Worm (Caenorhabditis elegans) whole organism, mixed stage, embryonic: ENCODE data around the gene ech-6.

Experiments used
- M03D4.4 ChIP-seq: sonication (generic microtip); optimal IDR thresholded peaks from 2 replicates; lab custom pipeline; 2017; ENCODE audit warnings: mild to moderate bottlenecking, missing genetic modification characterization, missing compliant biosample characterization
- bed-3 ChIP-seq: fragments of 200-800 bp; sonication (Bioruptor generic); optimal IDR thresholded peaks from 3 replicates; lab custom pipeline; 2018; ENCODE audit warnings: mild to moderate bottlenecking, missing genetic modification characterization, moderate library complexity, missing compliant biosample characterization
- blmp-1 ChIP-seq: fragments of 150-350 bp; optimal IDR thresholded peaks from 2 replicates; lab custom pipeline; 2014; ENCODE audit warnings: missing biosample characterization, missing genetic modification characterization
- ceh-83 ChIP-seq: fragments of 200-800 bp; sonication (Bioruptor generic); optimal IDR thresholded peaks from 2 replicates; lab custom pipeline; 2018; ENCODE audit warnings: mild to moderate bottlenecking, missing genetic modification characterization, missing compliant biosample characterization
- ces-1 ChIP-seq: fragments of 150-350 bp; optimal IDR thresholded peaks from 2 replicates; lab custom pipeline; 2014; ENCODE audit warnings: missing biosample characterization, missing genetic modification reagents, missing genetic modification characterization
- cnd-1 ChIP-seq: fragments of 200-800 bp; sonication (Bioruptor generic); optimal IDR thresholded peaks from 2 replicates; lab custom pipeline; 2018; ENCODE audit warnings: mild to moderate bottlenecking, missing genetic modification characterization, missing compliant biosample characterization
- drap-1 ChIP-seq: fragments of 200-800 bp; sonication (Bioruptor generic); optimal IDR thresholded peaks from 3 replicates; lab custom pipeline; 2018; ENCODE audit warnings: mild to moderate bottlenecking, missing genetic modification characterization, missing compliant biosample characterization
- ham-2 ChIP-seq: fragments of 200-800 bp; sonication (Bioruptor generic); optimal IDR thresholded peaks from 2 replicates; lab custom pipeline; 2018; ENCODE audit warnings: mild to moderate bottlenecking, missing genetic modification characterization, missing compliant biosample characterization
- hlh-1 ChIP-seq: fragments of 150-350 bp; optimal IDR thresholded peaks from 2 replicates; lab custom pipeline; 2014; ENCODE audit warnings: missing biosample characterization, missing genetic modification reagents, missing genetic modification characterization
- lin-13 ChIP-seq: fragments of 150-350 bp; optimal IDR thresholded peaks from 2 replicates; lab custom pipeline; 2014; ENCODE audit warnings: missing biosample characterization, missing genetic modification characterization
- lin-32 ChIP-seq: fragments of 200-800 bp; sonication (Bioruptor generic); optimal IDR thresholded peaks from 2 replicates; lab custom pipeline; 2018; ENCODE audit warnings: mild to moderate bottlenecking, missing genetic modification characterization, missing compliant biosample characterization
- mab-5 ChIP-seq: fragments of 150-350 bp; optimal IDR thresholded peaks from 2 replicates; lab custom pipeline; 2014; ENCODE audit warnings: missing biosample characterization, missing genetic modification characterization
- mls-2 ChIP-seq: sonication (generic microtip); optimal IDR thresholded peaks from 2 replicates; lab custom pipeline; 2016; ENCODE audit warnings: mild to moderate bottlenecking, missing genetic modification characterization, moderate library complexity, missing compliant biosample characterization
- nhr-2 ChIP-seq: fragments of 150-350 bp; optimal IDR thresholded peaks from 2 replicates; lab custom pipeline; 2014; ENCODE audit warnings: missing biosample characterization, missing genetic modification characterization
- nhr-237 ChIP-seq: fragments of 150-350 bp; optimal IDR thresholded peaks from 2 replicates; lab custom pipeline; 2014; ENCODE audit warnings: missing biosample characterization, missing genetic modification characterization
- nhr-28 ChIP-seq: fragments of 150-350 bp; optimal IDR thresholded peaks from 2 replicates; lab custom pipeline; 2014; ENCODE audit warnings: missing biosample characterization, missing genetic modification characterization
- pha-4 ChIP-seq: fragments of 150-350 bp; optimal IDR thresholded peaks from 2 replicates; lab custom pipeline; 2018; ENCODE audit warnings: missing biosample characterization, missing genetic modification reagents, missing genetic modification characterization
- sem-2 ChIP-seq: fragments of 200-800 bp; sonication (Bioruptor generic); optimal IDR thresholded peaks from 2 replicates; lab custom pipeline; 2018; ENCODE audit warnings: mild to moderate bottlenecking, missing genetic modification characterization, missing compliant biosample characterization
- snpc-4 ChIP-seq: fragments of 150-350 bp; optimal IDR thresholded peaks from 2 replicates; lab custom pipeline; 2014; ENCODE audit warnings: missing biosample characterization, missing genetic modification characterization
- sptf-1 ChIP-seq: sonication (generic microtip); optimal IDR thresholded peaks from 2 replicates; lab custom pipeline; 2017; ENCODE audit warnings: mild to moderate bottlenecking, missing genetic modification characterization, moderate library complexity, missing compliant biosample characterization
- tbx-8 ChIP-seq: fragments of 200-800 bp; sonication (Bioruptor generic); optimal IDR thresholded peaks from 2 replicates; lab custom pipeline; 2018; ENCODE audit warnings: mild to moderate bottlenecking, missing genetic modification characterization, moderate library complexity, missing compliant biosample characterization
- unc-120 ChIP-seq: sonication (generic microtip); optimal IDR thresholded peaks from 2 replicates; lab custom pipeline; 2017; ENCODE audit warnings: missing genetic modification characterization, missing compliant biosample characterization; ENCODE audit not compliant: poor library complexity, severe bottlenecking
- unc-39 ChIP-seq: fragments of 150-350 bp; optimal IDR thresholded peaks from 2 replicates; lab custom pipeline; 2014; ENCODE audit warnings: missing biosample characterization, missing genetic modification characterization
- unc-62 ChIP-seq: fragments of 150-350 bp; optimal IDR thresholded peaks from 2 replicates; lab custom pipeline; 2014; ENCODE audit warnings: missing biosample characterization, missing genetic modification reagents, missing genetic modification characterization
- zip-8 ChIP-seq: fragments of 150-350 bp; optimal IDR thresholded peaks from 2 replicates; lab custom pipeline; 2014; ENCODE audit warnings: missing biosample characterization, missing genetic modification characterization
- ztf-11 ChIP-seq: fragments of 150-350 bp; optimal IDR thresholded peaks from 2 replicates; lab custom pipeline; 2014; ENCODE audit warnings: missing biosample characterization, missing genetic modification characterization

The ech-6 gene

DNA sequence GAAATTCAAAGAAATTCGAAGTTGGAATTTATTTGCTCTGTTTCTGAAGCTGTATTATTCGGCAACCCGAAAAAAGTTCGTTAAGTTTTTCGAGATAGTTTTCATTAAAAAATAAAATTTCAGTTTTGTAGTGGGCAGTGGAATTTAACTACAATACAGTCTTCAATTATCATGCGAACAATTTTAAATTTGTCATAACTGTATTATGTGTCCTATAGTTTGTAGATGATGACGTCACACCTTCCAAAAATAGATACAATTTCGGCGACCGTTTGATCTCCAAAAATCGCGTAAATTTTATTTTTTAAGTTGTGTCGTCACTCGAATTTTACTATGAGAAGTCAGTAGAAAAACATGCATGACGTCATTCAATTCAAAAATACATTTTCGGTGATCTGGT is 39.5 kb downstream of the ech-6 start:
- TF ChIP-seq zip-8 (peak; percentile 81), mls-2 (tag; lab: Kevin White, UChicago) (no peak), cnd-1 (tag; lab: Kevin White, UChicago) (no peak), snpc-4 (no peak)

ce11 chrIII:9711163-9711562 is 41.5 kb downstream of the ech-6 start:
- TF ChIP-seq tbx-8, result no peak
- no peak for TF ChIP-seq lin-13 (tag; lab: Kevin White, UChicago)
- TF ChIP-seq lin-32 (GFP tag; lab: Kevin White, UChicago), result no peak
- TF ChIP-seq blmp-1 (tag; lab: Kevin White, UChicago), result no peak
- no peak for TF ChIP-seq unc-39
- TF ChIP-seq sem-2 (GFP tag; lab: Kevin White, UChicago), result no peak
- TF ChIP-seq nhr-237 (tag; lab: Kevin White, UChicago), result no peak
- TF ChIP-seq mab-5 (tag; lab: Kevin White, UChicago), result no peak
- no peak for TF ChIP-seq ceh-83 (GFP tag; lab: Kevin White, UChicago)
- TF ChIP-seq pha-4 (tag; lab: Kevin White, UChicago), result no peak
- TF ChIP-seq bed-3 (GFP tag; lab: Kevin White, UChicago), result no peak
- no peak for TF ChIP-seq nhr-28 (tag; lab: Kevin White, UChicago)
- TF ChIP-seq, all 35 proteins: peak for 0

DNA sequence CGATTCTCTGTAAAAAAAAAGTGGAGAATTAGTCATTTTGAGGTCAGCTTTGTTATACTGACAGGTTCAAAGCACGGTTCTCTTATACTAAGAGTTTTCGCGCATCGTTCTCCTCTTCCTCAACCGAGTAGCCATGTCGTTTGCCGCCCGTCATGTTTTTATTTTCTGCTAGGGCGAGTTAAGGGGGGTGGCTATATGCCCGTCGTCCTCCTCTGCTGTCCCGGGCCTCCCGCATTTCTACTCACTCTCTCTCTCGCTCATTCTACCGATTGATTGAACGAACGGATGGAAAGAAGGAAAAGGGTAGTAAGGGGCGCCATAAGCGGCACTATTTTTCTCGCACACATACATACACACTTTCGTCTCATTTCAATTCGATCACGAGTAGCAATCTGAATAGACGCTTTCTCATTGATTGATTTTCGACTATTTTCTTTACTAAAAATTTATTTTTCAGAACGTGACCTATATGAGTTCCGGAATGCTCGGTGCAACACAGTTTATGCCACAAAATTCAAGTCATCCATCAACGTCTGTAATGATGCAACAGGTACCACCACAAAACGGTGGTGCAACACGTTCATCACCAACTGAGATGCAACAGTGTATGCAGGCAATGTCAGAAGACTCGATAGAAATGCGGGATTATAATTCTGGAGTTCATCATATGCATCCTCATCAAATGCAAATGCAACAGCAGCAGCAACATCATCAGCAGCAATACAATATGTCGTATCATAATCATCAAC is 47.4 kb downstream of the ech-6 start:
- TF ChIP-seq nhr-2 (tag; lab: Kevin White, UChicago) (peak; percentile 61), unc-120 (tag; lab: Kevin White, UChicago) (peak; percentile 32), unc-62 (GFP tag; lab: Kevin White, UChicago) (no peak), unc-39 (no peak), ham-2 (peak; percentile 56), zip-8 (peak; percentile 40)

DNA sequence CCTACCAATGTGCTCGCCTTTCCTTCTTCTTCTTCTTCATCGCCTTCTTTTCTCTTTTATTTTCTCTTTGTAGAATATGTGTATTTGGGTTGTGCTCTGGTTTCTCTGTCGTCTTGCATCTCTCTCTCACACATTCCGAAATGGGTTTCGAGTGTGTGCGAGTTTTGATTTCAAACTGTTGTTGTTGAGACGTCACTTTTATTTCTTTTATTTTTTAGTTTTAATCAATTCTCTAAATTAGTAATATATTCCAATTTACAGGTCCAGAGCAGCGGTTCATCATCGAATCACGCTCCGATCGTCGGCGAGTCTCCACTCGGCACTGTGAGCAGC is 48.1 kb downstream of the ech-6 start:
- no peak for TF ChIP-seq mls-2 (tag; lab: Kevin White, UChicago)

- TF ChIP-seq zip-8 (peak; percentile 81), ham-2 (peak; percentile 10), ztf-11 (tag; lab: Kevin White, UChicago) (no peak), unc-120 (tag; lab: Kevin White, UChicago) (peak; percentile 54), cnd-1 (tag; lab: Kevin White, UChicago) (no peak), sptf-1 (tag; lab: Kevin White, UChicago) (peak; percentile 31), lin-13 (tag; lab: Kevin White, UChicago) (peak; percentile 36), ces-1 (GFP tag; lab: Kevin White, UChicago) (peak; percentile 80), drap-1 (GFP tag; lab: Kevin White, UChicago) (peak; percentile 9), M03D4.4 (tag; lab: Kevin White, UChicago) (peak; percentile 26), tbx-8 (no peak), hlh-1 (tag; lab: Kevin White, UChicago) (peak; percentile 54), sem-2 (GFP tag; lab: Kevin White, UChicago) (peak; percentile 27)
Observed at ce11 chrIII:9703747-9704605, 48.7 kb downstream of the ech-6 start.

DNA sequence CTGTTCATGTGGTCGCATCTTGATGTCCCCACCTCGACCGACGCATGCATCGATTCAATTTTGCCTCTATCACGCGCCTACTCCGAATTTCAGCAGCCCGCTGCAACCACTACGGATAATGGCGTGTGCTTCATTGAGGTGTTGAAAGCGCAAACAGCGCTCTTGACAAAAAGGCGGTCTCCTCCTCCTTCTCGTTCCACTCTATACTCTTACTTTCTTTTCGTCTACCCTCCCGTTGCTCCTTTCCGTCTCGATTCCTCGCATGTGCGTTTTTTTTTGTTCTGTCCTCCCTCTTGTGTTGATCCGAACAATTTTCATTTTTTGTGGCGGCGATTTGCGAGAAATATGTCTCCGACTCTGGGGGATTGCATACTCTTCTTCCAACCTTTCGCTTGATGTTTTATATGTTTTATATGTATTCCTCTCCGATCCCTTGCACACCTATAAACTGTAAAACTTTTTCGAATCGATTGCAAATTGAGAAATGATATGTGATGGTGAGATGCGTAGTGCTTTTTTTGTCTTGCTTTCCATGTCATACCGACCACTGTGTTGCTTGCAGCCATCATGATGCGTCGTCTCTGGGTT is 49.9 kb downstream of the ech-6 start:
- TF ChIP-seq unc-62 (GFP tag; lab: Kevin White, UChicago), result no peak
- TF ChIP-seq unc-120 (tag; lab: Kevin White, UChicago), result no peak
- TF ChIP-seq zip-8, result no peak
